Worm (Caenorhabditis elegans): ENCODE results near the gene Y105C5B.8.

DNA sequence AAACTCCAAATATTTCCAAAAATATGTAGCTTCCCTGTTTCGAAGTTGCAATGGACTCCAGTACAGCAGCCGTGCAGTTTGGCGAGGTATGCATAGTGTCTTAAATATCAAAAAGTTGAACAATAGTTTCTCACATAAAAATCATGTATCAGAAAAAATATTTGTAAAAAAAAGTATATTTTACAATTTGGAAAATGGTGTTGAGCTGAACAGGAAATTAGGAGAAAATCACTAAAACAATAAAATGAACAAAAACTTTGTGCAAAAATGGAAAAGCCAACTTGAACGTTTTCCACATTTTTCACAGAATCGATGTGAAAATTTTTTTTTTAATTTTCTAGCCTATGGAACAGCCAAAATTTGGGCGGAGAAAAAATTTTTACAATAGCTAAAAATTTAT lies at the start of gene Y105C5B.8:
- TF ChIP-seq F16B12.6 (tag; optimal IDR thresholded peaks at IDR 0.05) (no peak), mab-9 (GFP tag; IDR thresholded peaks at IDR 0.05) (no peak), mef-2 (tag; optimal IDR thresholded peaks at IDR 0.05) (no peak), zag-1 (tag; optimal IDR thresholded peaks at IDR 0.05) (no peak), lin-13 (GFP tag; optimal IDR thresholded peaks at IDR 0.05) (no peak), fkh-4 (tag; optimal IDR thresholded peaks at IDR 0.05; ENCODE audit: borderline replicate concordance) (no peak), nhr-11 (tag; optimal IDR thresholded peaks at IDR 0.05) (no peak), nhr-12 (tag; optimal IDR thresholded peaks at IDR 0.05) (no peak), lir-3 (tag; optimal IDR thresholded peaks at IDR 0.05; ENCODE audit: poor library complexity) (no peak)

Data from whole organism, L1 larva.